Worm (Caenorhabditis elegans) whole organism, L4 larva: ENCODE results near the gene ech-6.

Source experiments
- arid-1 ChIP-seq: fragments of 200-800 bp; sonication (Bioruptor generic); conservative IDR thresholded peaks from 2 replicates; pipeline ENCODE4 v1.3.6; 2022; ENCODE audit warnings: missing genetic modification reagents, missing genetic modification characterization, missing compliant biosample characterization
- ceh-44 ChIP-seq: fragments of 200-800 bp; sonication (Bioruptor generic); IDR thresholded peaks from 2 replicates; pipeline ENCODE4 v1.3.6; 2022; ENCODE audit warnings: missing genetic modification reagents, missing genetic modification characterization, missing compliant biosample characterization
- fkh-10 ChIP-seq: fragments of 150-350 bp; optimal IDR thresholded peaks from 2 replicates; lab custom pipeline; 2014; ENCODE audit warnings: missing biosample characterization, missing genetic modification reagents, missing genetic modification characterization
- lsy-2 ChIP-seq, 2 experiments: fragments of 150-350 bp in 1 of 2; sonication (generic microtip) in 1 of 2; optimal IDR thresholded peaks; 2 replicates each; lab custom pipeline; 2014 to 2017; ENCODE audit warnings: missing biosample characterization in 2 of 2, missing genetic modification characterization in 2 of 2
- madf-9 ChIP-seq: fragments of 200-800 bp; sonication (Bioruptor generic); conservative IDR thresholded peaks from 2 replicates; pipeline ENCODE4 v1.3.6; 2022; ENCODE audit warnings: missing genetic modification reagents, missing genetic modification characterization, missing compliant biosample characterization
- nhr-111 ChIP-seq: fragments of 200-800 bp; sonication (Bioruptor generic); optimal IDR thresholded peaks from 2 replicates; lab custom pipeline; 2018; ENCODE audit warnings: mild to moderate bottlenecking, missing genetic modification characterization, missing compliant biosample characterization
- nhr-42 ChIP-seq: fragments of 200-800 bp; sonication (Bioruptor generic); IDR thresholded peaks from 2 replicates; pipeline ENCODE4 v1.3.6; 2022; ENCODE audit warnings: missing genetic modification characterization, missing compliant biosample characterization
- pha-4 ChIP-seq, 2 experiments: fragments of 150-350 bp in 1 of 2; fragments of 200-800 bp in 1 of 2; sonication (Bioruptor generic) in 1 of 2; IDR thresholded peaks in 1 of 2; optimal IDR thresholded peaks in 1 of 2; 2 replicates each; pipeline versions ENCODE4 v1.3.6 to Lab custom; 2014 to 2022; ENCODE audit warnings: missing genetic modification characterization in 2 of 2, missing genetic modification reagents in 2 of 2, missing biosample characterization in 1 of 2, missing compliant biosample characterization in 1 of 2
- pqm-1 ChIP-seq: sonication (generic microtip); optimal IDR thresholded peaks from 2 replicates; lab custom pipeline; 2017; ENCODE audit warnings: missing biosample characterization, missing genetic modification characterization
- snpc-4 ChIP-seq: fragments of 150-350 bp; optimal IDR thresholded peaks from 2 replicates; lab custom pipeline; 2014; ENCODE audit warnings: missing biosample characterization, missing genetic modification characterization
- zag-1 ChIP-seq: fragments of 150-350 bp; optimal IDR thresholded peaks from 2 replicates; lab custom pipeline; 2014; ENCODE audit warnings: missing biosample characterization, missing genetic modification characterization

- TF ChIP-seq ceh-44 (no peak), arid-1 (GFP tag; lab: Robert Waterston, UW) (no peak), zag-1 (no peak), pha-4 (GFP tag; IDR thresholded peaks at IDR 0.05; lab: Robert Waterston, UW) (no peak), pha-4 (tag; optimal IDR thresholded peaks at IDR 0.05; lab: Kevin White, UChicago) (no peak), madf-9 (no peak), nhr-42 (no peak), nhr-111 (GFP tag; lab: Kevin White, UChicago) (no peak), pqm-1 (tag; lab: Kevin White, UChicago) (no peak), lsy-2 (tag; optimal IDR thresholded peaks at IDR 0.05; lab: Kevin White, UChicago) (no peak), snpc-4 (no peak), fkh-10 (GFP tag; lab: Kevin White, UChicago) (no peak)
These were observed 27.6 kb upstream of the ech-6 start, which contains the start of gene sqv-3 for ce11 chrIII:9780254-9780653.
